Fruit fly (Drosophila melanogaster) whole organism, embryonic: ENCODE data around the gene CG15170.

Source experiments
- Bdp1 ChIP-seq: fragments of 200-800 bp; sonication (Bioruptor generic); optimal IDR thresholded peaks from 3 replicates; lab custom pipeline; 2016; ENCODE audit warnings: missing biosample characterization, missing genetic modification characterization
- CG1024 ChIP-seq: fragments of 200-800 bp; sonication (Bioruptor generic); IDR thresholded peaks from 2 replicates; pipeline ENCODE4 v1.3.6; 2022; ENCODE audit warnings: missing biosample characterization, missing genetic modification characterization
- CG12071 ChIP-seq: fragments of 200-800 bp; sonication (Bioruptor generic); optimal IDR thresholded peaks from 3 replicates; lab custom pipeline; 2018; ENCODE audit warnings: missing biosample characterization, mild to moderate bottlenecking, missing genetic modification characterization
- CG13894 ChIP-seq: fragments of 200-800 bp; sonication (Bioruptor generic); optimal IDR thresholded peaks from 3 replicates; lab custom pipeline; 2018; ENCODE audit warnings: missing biosample characterization, mild to moderate bottlenecking, missing genetic modification characterization, moderate library complexity
- CG15514 ChIP-seq: fragments of 200-800 bp; sonication (Bioruptor generic); optimal IDR thresholded peaks from 3 replicates; lab custom pipeline; 2017; ENCODE audit warnings: missing biosample characterization, missing genetic modification characterization, mild to moderate bottlenecking, moderate library complexity, missing genetic modification reagents
- CG1602 ChIP-seq: fragments of 200-800 bp; sonication (Bioruptor generic); optimal IDR thresholded peaks from 3 replicates; lab custom pipeline; 2016; ENCODE audit warnings: missing biosample characterization, missing genetic modification characterization
- CG16779 ChIP-seq: fragments of 200-800 bp; sonication (Bioruptor generic); IDR thresholded peaks from 2 replicates; pipeline ENCODE4 v1.3.6; 2022; ENCODE audit warnings: missing biosample characterization, missing genetic modification characterization
- CG18262 ChIP-seq: fragments of 200-800 bp; optimal IDR thresholded peaks from 3 replicates; lab custom pipeline; 2019; ENCODE audit warnings: missing biosample characterization, mild to moderate bottlenecking, missing genetic modification characterization, moderate library complexity
- CG18619 ChIP-seq: fragments of 200-800 bp; sonication (Bioruptor generic); optimal IDR thresholded peaks from 3 replicates; lab custom pipeline; 2017; ENCODE audit warnings: missing biosample characterization, mild to moderate bottlenecking, missing genetic modification characterization
- CG3065 ChIP-seq: fragments of 200-800 bp; sonication (Bioruptor generic); optimal IDR thresholded peaks from 2 replicates; lab custom pipeline; 2016; ENCODE audit warnings: missing biosample characterization, missing genetic modification characterization
- CG32772 ChIP-seq: fragments of 200-800 bp; sonication (Bioruptor generic); IDR thresholded peaks from 2 replicates; pipeline ENCODE4 v1.3.6; 2022; ENCODE audit warnings: missing biosample characterization, missing genetic modification characterization
- CG33213 ChIP-seq: fragments of 200-800 bp; sonication (Bioruptor generic); optimal IDR thresholded peaks from 3 replicates; lab custom pipeline; 2016; ENCODE audit warnings: missing biosample characterization, missing genetic modification characterization
- CG33557 ChIP-seq: fragments of 200-800 bp; sonication (Bioruptor generic); optimal IDR thresholded peaks from 2 replicates; lab custom pipeline; 2019; ENCODE audit warnings: missing biosample characterization, mild to moderate bottlenecking, missing genetic modification characterization, moderate library complexity
- CG3838 ChIP-seq: fragments of 200-800 bp; sonication (Bioruptor generic); optimal IDR thresholded peaks from 3 replicates; lab custom pipeline; 2016; ENCODE audit warnings: missing biosample characterization, missing genetic modification characterization
- CG3995 ChIP-seq: fragments of 200-800 bp; sonication (Bioruptor generic); optimal IDR thresholded peaks from 3 replicates; lab custom pipeline; 2016; ENCODE audit warnings: missing biosample characterization, missing genetic modification characterization
- CG5953 ChIP-seq: fragments of 200-800 bp; sonication (Bioruptor generic); IDR thresholded peaks from 2 replicates; pipeline ENCODE4 v1.3.6; 2022; ENCODE audit warnings: missing biosample characterization, missing genetic modification characterization
- CG6689 ChIP-seq: fragments of 200-800 bp; sonication (Bioruptor generic); IDR thresholded peaks from 2 replicates; pipeline ENCODE4 v1.3.6; 2022; ENCODE audit warnings: missing biosample characterization, missing genetic modification characterization
- CG7786 ChIP-seq: fragments of 200-800 bp; sonication (Bioruptor generic); optimal IDR thresholded peaks from 2 replicates; lab custom pipeline; 2016; ENCODE audit warnings: missing biosample characterization, missing genetic modification characterization
- CG7928 ChIP-seq: fragments of 200-800 bp; sonication (Bioruptor generic); optimal IDR thresholded peaks from 2 replicates; lab custom pipeline; 2017; ENCODE audit warnings: missing biosample characterization, mild to moderate bottlenecking, missing genetic modification characterization
- Doc3 ChIP-seq: fragments of 200-800 bp; sonication (Bioruptor generic); IDR thresholded peaks from 3 replicates; pipeline ENCODE4 v1.3.6; 2022; ENCODE audit warnings: missing biosample characterization, missing genetic modification characterization; ENCODE audit not compliant: partially characterized antibody
- E2f2 ChIP-seq: fragments of 200-800 bp; sonication (Bioruptor generic); IDR thresholded peaks from 2 replicates; pipeline ENCODE4 v1.3.6; 2022; ENCODE audit warnings: missing biosample characterization, missing genetic modification characterization
- Lhr ChIP-seq: fragments of 200-800 bp; sonication (Bioruptor generic); optimal IDR thresholded peaks from 3 replicates; lab custom pipeline; 2017; ENCODE audit warnings: mild to moderate bottlenecking, missing biosample characterization, missing genetic modification reagents, missing genetic modification characterization
- Meics ChIP-seq: fragments of 200-800 bp; sonication (Bioruptor generic); optimal IDR thresholded peaks from 2 replicates; lab custom pipeline; 2017; ENCODE audit warnings: missing biosample characterization, mild to moderate bottlenecking, missing genetic modification characterization
- Mrtf ChIP-seq: fragments of 200-800 bp; sonication (Bioruptor generic); IDR thresholded peaks from 3 replicates; pipeline ENCODE4 v1.3.6; 2022; ENCODE audit warnings: missing biosample characterization, missing genetic modification characterization
- NC2α ChIP-seq: fragments of 200-800 bp; sonication (Bioruptor generic); optimal IDR thresholded peaks from 2 replicates; lab custom pipeline; 2016; ENCODE audit warnings: missing biosample characterization, missing genetic modification characterization
- NC2β ChIP-seq: fragments of 200-800 bp; sonication (Bioruptor generic); optimal IDR thresholded peaks from 2 replicates; lab custom pipeline; 2016; ENCODE audit warnings: missing biosample characterization, missing genetic modification characterization
- Oaz ChIP-seq: fragments of 200-800 bp; sonication (Bioruptor generic); IDR thresholded peaks from 2 replicates; pipeline ENCODE4 v1.3.6; 2022; ENCODE audit warnings: missing biosample characterization, missing genetic modification characterization
- Rx ChIP-seq: fragments of 200-800 bp; sonication (Bioruptor generic); IDR thresholded peaks from 2 replicates; pipeline ENCODE4 v1.3.6; 2022; ENCODE audit warnings: missing biosample characterization, missing genetic modification characterization
- Scr ChIP-seq: fragments of 200-800 bp; sonication (Bioruptor generic); IDR thresholded peaks from 2 replicates; pipeline ENCODE4 v1.3.6; 2022; ENCODE audit warnings: missing biosample characterization, missing genetic modification characterization; ENCODE audit not compliant: partially characterized antibody
- bcd ChIP-seq: fragments of 200-800 bp; sonication (Bioruptor generic); optimal IDR thresholded peaks from 2 replicates; lab custom pipeline; 2017; ENCODE audit warnings: missing biosample characterization, mild to moderate bottlenecking, missing genetic modification characterization
- bowl ChIP-seq: fragments of 200-800 bp; sonication (Bioruptor generic); IDR thresholded peaks from 2 replicates; pipeline ENCODE4 v1.3.6; 2022; ENCODE audit warnings: missing biosample characterization, missing genetic modification characterization
- cad ChIP-seq: fragments of >200 bp; optimal IDR thresholded peaks from 2 replicates; lab custom pipeline; 2017; ENCODE audit warnings: missing biosample characterization, missing genetic modification characterization
- danr ChIP-seq: fragments of 200-800 bp; sonication (Bioruptor generic); IDR thresholded peaks from 2 replicates; pipeline ENCODE4 v1.3.6; 2022; ENCODE audit warnings: missing biosample characterization, missing genetic modification characterization
- dimm ChIP-seq: fragments of 200-800 bp; sonication (Bioruptor generic); IDR thresholded peaks from 2 replicates; pipeline ENCODE4 v1.3.6; 2022; ENCODE audit warnings: missing biosample characterization, missing genetic modification characterization
- disco-r ChIP-seq: fragments of 200-800 bp; sonication (Bioruptor generic); optimal IDR thresholded peaks from 2 replicates; lab custom pipeline; 2016; ENCODE audit warnings: missing biosample characterization, missing genetic modification characterization
- dmrt11E ChIP-seq: fragments of 200-800 bp; sonication (Bioruptor generic); optimal IDR thresholded peaks from 3 replicates; lab custom pipeline; 2018; ENCODE audit warnings: missing biosample characterization, mild to moderate bottlenecking, missing genetic modification characterization, moderate library complexity
- dpn ChIP-seq, 2 experiments: fragments of 200-800 bp; sonication (Bioruptor generic); optimal IDR thresholded peaks; 3 replicates each; lab custom pipeline; 2016; ENCODE audit warnings: missing biosample characterization in 2 of 2, missing genetic modification characterization in 2 of 2
- ems ChIP-seq: fragments of 200-800 bp; sonication (Bioruptor generic); optimal IDR thresholded peaks from 3 replicates; lab custom pipeline; 2016; ENCODE audit warnings: missing biosample characterization, missing genetic modification characterization
- fu2 ChIP-seq: fragments of 200-800 bp; sonication (Bioruptor generic); optimal IDR thresholded peaks from 2 replicates; lab custom pipeline; 2016; ENCODE audit warnings: missing biosample characterization, missing genetic modification characterization
- gem ChIP-seq: fragments of 200-800 bp; sonication (Bioruptor generic); optimal IDR thresholded peaks from 2 replicates; lab custom pipeline; 2019; ENCODE audit warnings: missing biosample characterization, mild to moderate bottlenecking, missing genetic modification characterization, moderate library complexity
- ham ChIP-seq: fragments of 200-800 bp; sonication (Bioruptor generic); IDR thresholded peaks from 2 replicates; pipeline ENCODE4 v1.3.6; 2022; ENCODE audit warnings: missing biosample characterization, missing genetic modification characterization
- hth ChIP-seq: fragments of >200 bp; optimal IDR thresholded peaks from 2 replicates; lab custom pipeline; 2017; ENCODE audit warnings: inconsistent platforms
- nerfin-1 ChIP-seq: fragments of 200-800 bp; sonication (Bioruptor generic); optimal IDR thresholded peaks from 3 replicates; lab custom pipeline; 2019; ENCODE audit warnings: missing biosample characterization, mild to moderate bottlenecking, missing genetic modification characterization, moderate library complexity
- nom ChIP-seq: fragments of 200-800 bp; sonication (Bioruptor generic); optimal IDR thresholded peaks from 2 replicates; lab custom pipeline; 2017; ENCODE audit warnings: missing biosample characterization, missing genetic modification characterization, mild to moderate bottlenecking, moderate library complexity, missing genetic modification reagents
- prd ChIP-seq, 3 experiments: fragments of >200 bp in 2 of 3; fragments of 200-800 bp in 1 of 3; sonication (Bioruptor generic) in 1 of 3; optimal IDR thresholded peaks in 2 of 3; IDR thresholded peaks in 1 of 3; 2 replicates in 2 of 3; 3 replicates in 1 of 3; pipeline versions ENCODE4 v1.3.6 to Lab custom; 2017 to 2022; ENCODE audit warnings: missing biosample characterization in 1 of 3, missing genetic modification characterization in 1 of 3
- pum ChIP-seq: fragments of 200-800 bp; sonication (Bioruptor generic); optimal IDR thresholded peaks from 2 replicates; lab custom pipeline; 2016; ENCODE audit warnings: missing biosample characterization, missing genetic modification characterization
- sens ChIP-seq: fragments of 200-800 bp; sonication (Bioruptor generic); peaks from one replicate; lab custom pipeline; 2016; ENCODE audit warnings: missing biosample characterization, missing genetic modification characterization
- sima ChIP-seq: fragments of 200-800 bp; sonication (Bioruptor generic); optimal IDR thresholded peaks from 2 replicates; lab custom pipeline; 2016; ENCODE audit warnings: missing biosample characterization, missing genetic modification characterization
- so ChIP-seq: fragments of 200-800 bp; sonication (Bioruptor generic); IDR thresholded peaks from 3 replicates; pipeline ENCODE4 v1.3.6; 2022; ENCODE audit warnings: missing biosample characterization, missing genetic modification characterization
- wdn ChIP-seq: fragments of 200-800 bp; sonication (Bioruptor generic); IDR thresholded peaks from 2 replicates; pipeline ENCODE4 v1.3.6; 2022; ENCODE audit warnings: missing biosample characterization, missing genetic modification characterization

CG15170 gene

dm6 chr2L:19023972-19024743 lies 34.1 kb upstream of the CG15170 start (continued):
- TF ChIP-seq CG6689 (GFP tag; lab: Robert Waterston, UW) (peak; percentile 73), gem (peak; percentile 85), E2f2 (peak; percentile 25; the same call in 1 of the 2 replicates), Doc3 (GFP tag; lab: Robert Waterston, UW) (no peak), Oaz (GFP tag; lab: Robert Waterston, UW) (no peak), Mrtf (no peak), dmrt11E (tag; lab: Kevin White, UChicago) (no peak), CG7928 (GFP tag; lab: Kevin White, UChicago) (peak; percentile 27), NC2β (GFP tag; lab: Kevin White, UChicago) (no peak), ham (GFP tag; lab: Robert Waterston, UW) (no peak), CG13894 (tag; lab: Kevin White, UChicago) (peak; percentile 28), cad (GFP tag; lab: Kevin White, UChicago) (no peak), prd (optimal IDR thresholded peaks at IDR 0.05; lab: Kevin White, UChicago) (no peak), prd (GFP tag; IDR thresholded peaks at IDR 0.05; lab: Robert Waterston, UW) (peak; percentile 46; the same call in 2 of the 3 replicates), sima (GFP tag; lab: Kevin White, UChicago) (no peak), danr (no peak), CG12071 (GFP tag; lab: Kevin White, UChicago) (peak; percentile 25), CG33557 (no peak), CG33213 (GFP tag; lab: Kevin White, UChicago) (no peak), CG18619 (GFP tag; lab: Kevin White, UChicago) (peak; percentile 70), hth (no peak), CG1602 (GFP tag; lab: Kevin White, UChicago) (no peak), nom (GFP tag; lab: Kevin White, UChicago) (peak; percentile 41), wdn (GFP tag; lab: Robert Waterston, UW) (no peak), CG3065 (GFP tag; lab: Kevin White, UChicago) (no peak), disco-r (GFP tag; lab: Kevin White, UChicago) (no peak), bcd (GFP tag; lab: Kevin White, UChicago) (peak; percentile 66), Bdp1 (GFP tag; lab: Kevin White, UChicago) (no peak), CG18262 (tag; lab: Kevin White, UChicago) (peak; percentile 73), nerfin-1 (tag; lab: Kevin White, UChicago) (peak; percentile 63), NC2α (GFP tag; lab: Kevin White, UChicago) (no peak), ems (GFP tag; lab: Kevin White, UChicago) (no peak), sens (peak; percentile 88), CG3838 (GFP tag; lab: Kevin White, UChicago) (no peak), CG16779 (GFP tag; lab: Robert Waterston, UW) (no peak), CG1024 (GFP tag; lab: Robert Waterston, UW) (no peak), CG32772 (GFP tag; lab: Robert Waterston, UW) (peak; percentile 50; the same call in 1 of the 2 replicates), CG5953 (GFP tag; lab: Robert Waterston, UW) (no peak), bowl (GFP tag; lab: Robert Waterston, UW) (no peak), pum (GFP tag; lab: Kevin White, UChicago) (peak; percentile 17), so (GFP tag; lab: Robert Waterston, UW) (peak; percentile 60; the same call in 1 of the 3 replicates), CG3995 (GFP tag; lab: Kevin White, UChicago) (no peak), dimm (GFP tag; lab: Robert Waterston, UW) (no peak), Rx (GFP tag; lab: Robert Waterston, UW) (no peak), CG7786 (GFP tag; lab: Kevin White, UChicago) (no peak), Lhr (GFP tag; lab: Kevin White, UChicago) (no peak), Meics (peak; percentile 86), CG15514 (GFP tag; lab: Kevin White, UChicago) (peak; percentile 53), Scr (GFP tag; lab: Robert Waterston, UW) (no peak), fu2 (GFP tag; lab: Kevin White, UChicago) (no peak), dpn (GFP tag; optimal IDR thresholded peaks at IDR 0.05; lab: Kevin White, UChicago) (peak; percentile 27 to 43)
